Fruit fly (Drosophila melanogaster) whole organism, pupa: ENCODE results near the gene ppk23.

ENCODE experiments used
- CG12605 ChIP-seq: fragments of 200-800 bp; sonication (Bioruptor generic); IDR thresholded peaks from 2 replicates; pipeline ENCODE4 v1.3.6; 2022; ENCODE audit warnings: missing biosample characterization, missing genetic modification characterization
- CG14655 ChIP-seq: fragments of 200-800 bp; sonication (Bioruptor generic); optimal IDR thresholded peaks from 3 replicates; lab custom pipeline; 2017; ENCODE audit warnings: mild to moderate bottlenecking, missing biosample characterization, missing genetic modification reagents, missing genetic modification characterization
- CG15710 ChIP-seq: fragments of 200-800 bp; sonication (Bioruptor generic); optimal IDR thresholded peaks from 2 replicates; lab custom pipeline; 2018; ENCODE audit warnings: missing biosample characterization, mild to moderate bottlenecking, missing genetic modification characterization, moderate library complexity
- CG17806 ChIP-seq: fragments of 200-800 bp; sonication (Bioruptor generic); optimal IDR thresholded peaks from 2 replicates; lab custom pipeline; 2018; ENCODE audit warnings: missing biosample characterization, mild to moderate bottlenecking, missing genetic modification characterization, moderate library complexity
- CG4496 ChIP-seq: fragments of 200-800 bp; sonication (Bioruptor generic); IDR thresholded peaks from 3 replicates; pipeline ENCODE4 v1.3.6; 2022; ENCODE audit warnings: missing biosample characterization, missing genetic modification characterization
- EcR ChIP-seq: fragments of 200-800 bp; sonication (Bioruptor generic); optimal IDR thresholded peaks from 3 replicates; lab custom pipeline; 2019; ENCODE audit warnings: missing biosample characterization, missing genetic modification characterization, mild to moderate bottlenecking, moderate library complexity, missing genetic modification reagents
- Pif1A ChIP-seq: fragments of 200-800 bp; sonication (Bioruptor generic); optimal IDR thresholded peaks from 3 replicates; lab custom pipeline; 2016; ENCODE audit warnings: missing biosample characterization, missing genetic modification characterization
- Pif1B ChIP-seq: fragments of 200-800 bp; sonication (Bioruptor generic); optimal IDR thresholded peaks from 3 replicates; lab custom pipeline; 2016; ENCODE audit warnings: missing biosample characterization, missing genetic modification characterization
- Snoo ChIP-seq: fragments of 200-800 bp; sonication (Bioruptor generic); optimal IDR thresholded peaks from 3 replicates; lab custom pipeline; 2017; ENCODE audit warnings: missing biosample characterization, mild to moderate bottlenecking, missing genetic modification characterization, inconsistent platforms

DNA sequence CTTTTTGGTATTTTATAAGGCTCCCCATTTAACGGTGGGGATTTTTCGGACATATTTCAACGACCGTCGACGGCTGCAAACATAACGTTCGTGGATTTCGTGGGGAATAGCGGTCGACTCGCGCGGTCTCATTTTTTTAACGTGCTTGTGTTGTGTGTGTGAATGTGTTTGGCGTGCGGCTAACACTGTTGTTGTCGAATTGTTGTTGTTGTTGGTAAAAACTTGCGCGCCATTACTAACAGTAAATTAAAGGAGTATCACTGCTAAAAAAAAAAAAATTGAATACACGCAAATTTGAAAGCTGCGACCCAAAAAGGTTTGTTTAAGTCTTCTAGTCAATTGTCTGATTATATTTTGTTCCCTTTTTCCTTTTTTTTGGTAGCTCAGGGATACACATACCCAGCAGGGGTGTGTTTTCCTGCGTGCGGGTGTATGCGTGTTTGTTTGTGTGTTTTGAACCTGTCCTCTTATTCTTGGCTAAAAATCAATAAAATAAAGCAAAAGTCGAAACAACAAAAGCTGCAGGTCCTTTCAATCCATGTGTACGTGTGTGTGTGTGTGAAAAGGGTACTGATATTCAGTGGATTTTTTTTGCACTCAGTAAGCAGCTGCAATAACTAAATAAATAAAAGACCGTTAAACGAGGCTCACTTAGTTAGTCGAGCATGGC, 10.9 kb upstream of the ppk23 start, which contains the start of gene CG12991:
- TF ChIP-seq CG14655 (GFP tag; lab: Kevin White, UChicago), result no peak
- no peak for TF ChIP-seq CG15710 (tag; lab: Kevin White, UChicago)
- TF ChIP-seq Snoo (tag; lab: Kevin White, UChicago), result no peak
- no peak for TF ChIP-seq CG17806
- TF ChIP-seq EcR (GFP tag; lab: Kevin White, UChicago), result no peak
- no peak for TF ChIP-seq Pif1B (GFP tag; lab: Kevin White, UChicago)
- 0 out of 3 replicates have a peak, but pooled peaks have one; percentile 59 for TF ChIP-seq CG4496 (GFP tag; lab: Robert Waterston, UW)
- peak; percentile 36; the same call in 1 of the 2 replicates for TF ChIP-seq CG12605 (GFP tag; lab: Robert Waterston, UW)
- TF ChIP-seq Pif1A (GFP tag; lab: Kevin White, UChicago), result peak; percentile 30
